Fruit fly (Drosophila melanogaster) whole organism, embryonic: Measurements from ENCODE around the gene TTLL15.

Experiments
- BtbVII ChIP-seq: fragments of 200-800 bp; sonication (Bioruptor generic); optimal IDR thresholded peaks from 3 replicates; lab custom pipeline; 2017; ENCODE audit warnings: missing biosample characterization, mild to moderate bottlenecking, missing genetic modification characterization
- CG10543 ChIP-seq: fragments of 200-800 bp; sonication (Bioruptor generic); optimal IDR thresholded peaks from 3 replicates; lab custom pipeline; 2017; ENCODE audit warnings: missing biosample characterization, mild to moderate bottlenecking, missing genetic modification characterization, moderate library complexity
- CG11085 ChIP-seq: fragments of 200-800 bp; sonication (Bioruptor generic); IDR thresholded peaks from 2 replicates; pipeline ENCODE4 v1.3.6; 2022; ENCODE audit warnings: missing biosample characterization, missing genetic modification characterization
- CG11696 ChIP-seq: fragments of 200-800 bp; sonication (Bioruptor generic); IDR thresholded peaks from 2 replicates; pipeline ENCODE4 v1.3.6; 2022; ENCODE audit warnings: missing biosample characterization, missing genetic modification characterization
- CG13624 ChIP-seq: fragments of 200-800 bp; sonication (Bioruptor generic); optimal IDR thresholded peaks from 2 replicates; lab custom pipeline; 2016; ENCODE audit warnings: missing biosample characterization, missing genetic modification characterization
- CG15011 ChIP-seq: fragments of 200-800 bp; sonication (Bioruptor generic); optimal IDR thresholded peaks from 3 replicates; lab custom pipeline; 2018; ENCODE audit warnings: missing biosample characterization, mild to moderate bottlenecking, missing genetic modification characterization
- CG18262 ChIP-seq: fragments of 200-800 bp; optimal IDR thresholded peaks from 3 replicates; lab custom pipeline; 2019; ENCODE audit warnings: missing biosample characterization, mild to moderate bottlenecking, missing genetic modification characterization, moderate library complexity
- CG2116 ChIP-seq: fragments of 200-800 bp; sonication (Bioruptor generic); optimal IDR thresholded peaks from 3 replicates; lab custom pipeline; 2018; ENCODE audit warnings: missing biosample characterization, mild to moderate bottlenecking, missing genetic modification characterization
- CG2129 ChIP-seq: fragments of 200-800 bp; sonication (Bioruptor generic); IDR thresholded peaks from 2 replicates; pipeline ENCODE4 v1.3.6; 2022; ENCODE audit warnings: missing biosample characterization, missing genetic modification characterization; ENCODE audit not compliant: partially characterized antibody
- CG30431 ChIP-seq: fragments of 200-800 bp; sonication (Bioruptor generic); optimal IDR thresholded peaks from 2 replicates; lab custom pipeline; 2017; ENCODE audit warnings: missing biosample characterization, missing genetic modification characterization
- CG34376 ChIP-seq: fragments of 200-800 bp; sonication (Bioruptor generic); optimal IDR thresholded peaks from 2 replicates; lab custom pipeline; 2018; ENCODE audit warnings: missing biosample characterization, mild to moderate bottlenecking, missing genetic modification characterization
- CG4404 ChIP-seq: fragments of 200-800 bp; sonication (Bioruptor generic); IDR thresholded peaks from 2 replicates; pipeline ENCODE4 v1.3.6; 2022; ENCODE audit warnings: missing biosample characterization, missing genetic modification characterization
- CG6654 ChIP-seq: fragments of 200-800 bp; sonication (Bioruptor generic); optimal IDR thresholded peaks from 2 replicates; lab custom pipeline; 2017; ENCODE audit warnings: missing biosample characterization, mild to moderate bottlenecking, missing genetic modification characterization
- CG6689 ChIP-seq: fragments of 200-800 bp; sonication (Bioruptor generic); IDR thresholded peaks from 2 replicates; pipeline ENCODE4 v1.3.6; 2022; ENCODE audit warnings: missing biosample characterization, missing genetic modification characterization
- CG7928 ChIP-seq: fragments of 200-800 bp; sonication (Bioruptor generic); optimal IDR thresholded peaks from 2 replicates; lab custom pipeline; 2017; ENCODE audit warnings: missing biosample characterization, mild to moderate bottlenecking, missing genetic modification characterization
- CG7963 ChIP-seq: fragments of 200-800 bp; sonication (Bioruptor generic); IDR thresholded peaks from 3 replicates; pipeline ENCODE4 v1.3.6; 2022; ENCODE audit warnings: missing biosample characterization, missing genetic modification characterization; ENCODE audit not compliant: partially characterized antibody
- CG8290 ChIP-seq, 3 experiments: fragments of 200-800 bp; sonication (Bioruptor generic); optimal IDR thresholded peaks; 2 replicates each; lab custom pipeline; 2016 to 2019; ENCODE audit warnings: missing biosample characterization in 3 of 3, missing genetic modification characterization in 3 of 3, mild to moderate bottlenecking in 2 of 3, moderate library complexity in 1 of 3
- CG9437 ChIP-seq: fragments of 200-800 bp; sonication (Bioruptor generic); optimal IDR thresholded peaks from 2 replicates; lab custom pipeline; 2018; ENCODE audit warnings: missing biosample characterization, mild to moderate bottlenecking, missing genetic modification characterization
- CG9932 ChIP-seq: fragments of 200-800 bp; sonication (Bioruptor generic); IDR thresholded peaks from 2 replicates; pipeline ENCODE4 v1.3.6; 2022; ENCODE audit warnings: missing biosample characterization, missing genetic modification characterization
- CHES-1-like ChIP-seq: fragments of 200-800 bp; sonication (Bioruptor generic); optimal IDR thresholded peaks from 2 replicates; lab custom pipeline; 2016; ENCODE audit warnings: missing biosample characterization, missing genetic modification characterization
- E2f1 ChIP-seq: fragments of 200-800 bp; sonication (Bioruptor generic); IDR thresholded peaks from 2 replicates; pipeline ENCODE4 v1.3.6; 2022; ENCODE audit warnings: missing biosample characterization, missing genetic modification characterization
- E2f2 ChIP-seq: fragments of 200-800 bp; sonication (Bioruptor generic); IDR thresholded peaks from 2 replicates; pipeline ENCODE4 v1.3.6; 2022; ENCODE audit warnings: missing biosample characterization, missing genetic modification characterization
- Ets65A ChIP-seq: fragments of 200-800 bp; sonication (Bioruptor generic); peaks from one replicate; lab custom pipeline; 2016; ENCODE audit warnings: missing biosample characterization, missing genetic modification characterization
- Fer2 ChIP-seq: fragments of 200-800 bp; sonication (Bioruptor generic); optimal IDR thresholded peaks from 2 replicates; lab custom pipeline; 2018; ENCODE audit warnings: missing biosample characterization, mild to moderate bottlenecking, missing genetic modification characterization, moderate library complexity
- H15 ChIP-seq: fragments of 200-800 bp; sonication (Bioruptor generic); IDR thresholded peaks from 3 replicates; pipeline ENCODE4 v1.3.6; 2022; ENCODE audit warnings: missing biosample characterization, missing genetic modification characterization
- Hand ChIP-seq: fragments of 200-800 bp; sonication (Bioruptor generic); optimal IDR thresholded peaks from 2 replicates; lab custom pipeline; 2017; ENCODE audit warnings: mild to moderate bottlenecking, missing biosample characterization, missing genetic modification reagents, missing genetic modification characterization
- HmgD ChIP-seq: fragments of 200-800 bp; sonication (Bioruptor generic); optimal IDR thresholded peaks from 3 replicates; lab custom pipeline; 2016; ENCODE audit warnings: missing biosample characterization, missing genetic modification characterization
- Med ChIP-seq: fragments of 200-800 bp; sonication (Bioruptor generic); peaks from one replicate; lab custom pipeline; 2016; ENCODE audit warnings: missing biosample characterization, missing genetic modification characterization, mild to moderate bottlenecking, inconsistent platforms, moderate library complexity
- Meics ChIP-seq: fragments of 200-800 bp; sonication (Bioruptor generic); optimal IDR thresholded peaks from 2 replicates; lab custom pipeline; 2017; ENCODE audit warnings: missing biosample characterization, mild to moderate bottlenecking, missing genetic modification characterization
- Sry-β ChIP-seq: fragments of 200-800 bp; sonication (Bioruptor generic); optimal IDR thresholded peaks from 2 replicates; lab custom pipeline; 2018; ENCODE audit warnings: missing biosample characterization, mild to moderate bottlenecking, missing genetic modification characterization, moderate library complexity
- Sry-δ ChIP-seq: fragments of 200-800 bp; sonication (Bioruptor generic); optimal IDR thresholded peaks from 2 replicates; lab custom pipeline; 2016; ENCODE audit warnings: missing biosample characterization, missing genetic modification characterization
- abd-A ChIP-seq: fragments of 200-800 bp; sonication (Bioruptor generic); optimal IDR thresholded peaks from 3 replicates; lab custom pipeline; 2019; ENCODE audit warnings: missing biosample characterization, mild to moderate bottlenecking, missing genetic modification characterization, moderate library complexity
- cad ChIP-seq: fragments of >200 bp; optimal IDR thresholded peaks from 2 replicates; lab custom pipeline; 2017; ENCODE audit warnings: missing biosample characterization, missing genetic modification characterization
- cas ChIP-seq: fragments of 200-800 bp; sonication (Bioruptor generic); IDR thresholded peaks from 2 replicates; pipeline ENCODE4 v1.3.6; 2022; ENCODE audit warnings: missing biosample characterization, missing genetic modification characterization
- cato ChIP-seq: fragments of 200-800 bp; sonication (Bioruptor generic); optimal IDR thresholded peaks from 2 replicates; lab custom pipeline; 2016; ENCODE audit warnings: missing biosample characterization, missing genetic modification characterization, borderline replicate concordance
- caup ChIP-seq: fragments of 200-800 bp; sonication (Bioruptor generic); optimal IDR thresholded peaks from 3 replicates; lab custom pipeline; 2017; ENCODE audit warnings: missing biosample characterization, mild to moderate bottlenecking, missing genetic modification characterization, moderate library complexity; ENCODE audit not compliant: severe bottlenecking
- chn ChIP-seq: fragments of 200-800 bp; sonication (Bioruptor generic); optimal IDR thresholded peaks from 2 replicates; lab custom pipeline; 2016; ENCODE audit warnings: missing biosample characterization, missing genetic modification characterization
- ci ChIP-seq: fragments of 200-800 bp; sonication (Bioruptor generic); IDR thresholded peaks from 3 replicates; pipeline ENCODE4 v1.3.6; 2022; ENCODE audit warnings: missing biosample characterization, missing genetic modification characterization
- dysf ChIP-seq: fragments of 200-800 bp; sonication (Bioruptor generic); IDR thresholded peaks from 3 replicates; pipeline ENCODE4 v1.3.6; 2022; ENCODE audit warnings: missing biosample characterization, missing genetic modification characterization
- eyg ChIP-seq: fragments of 200-800 bp; sonication (Bioruptor generic); optimal IDR thresholded peaks from 3 replicates; lab custom pipeline; 2016; ENCODE audit warnings: missing biosample characterization, missing genetic modification characterization
- gro ChIP-seq: fragments of 200-800 bp; sonication (Bioruptor generic); optimal IDR thresholded peaks from 2 replicates; lab custom pipeline; 2016; ENCODE audit warnings: missing biosample characterization, missing genetic modification characterization
- jigr1 ChIP-seq: fragments of 200-800 bp; sonication (Bioruptor generic); IDR thresholded peaks from 3 replicates; pipeline ENCODE4 v1.3.6; 2022; ENCODE audit warnings: missing biosample characterization, missing genetic modification characterization
- lilli ChIP-seq: fragments of 200-800 bp; sonication (Bioruptor generic); optimal IDR thresholded peaks from 3 replicates; lab custom pipeline; 2016; ENCODE audit warnings: missing biosample characterization, missing genetic modification characterization
- lola ChIP-seq, 3 experiments: fragments of >200 bp in 2 of 3; fragments of 200-800 bp in 1 of 3; sonication (Bioruptor generic) in 1 of 3; optimal IDR thresholded peaks; 2 replicates each; lab custom pipeline; 2017 to 2019; ENCODE audit warnings: missing biosample characterization in 3 of 3, missing genetic modification characterization in 3 of 3, mild to moderate bottlenecking in 1 of 3, moderate library complexity in 1 of 3
- pita ChIP-seq: fragments of 200-800 bp; sonication (Bioruptor generic); optimal IDR thresholded peaks from 2 replicates; lab custom pipeline; 2017; ENCODE audit warnings: missing biosample characterization, mild to moderate bottlenecking, missing genetic modification characterization
- row ChIP-seq: fragments of 200-800 bp; sonication (Bioruptor generic); IDR thresholded peaks from 3 replicates; pipeline ENCODE4 v1.3.6; 2022; ENCODE audit warnings: missing biosample characterization, missing genetic modification characterization
- scrt ChIP-seq: fragments of 200-800 bp; sonication (Bioruptor generic); optimal IDR thresholded peaks from 2 replicates; lab custom pipeline; 2018; ENCODE audit warnings: missing biosample characterization, mild to moderate bottlenecking, missing genetic modification characterization, moderate library complexity
- sens ChIP-seq: fragments of 200-800 bp; sonication (Bioruptor generic); peaks from one replicate; lab custom pipeline; 2016; ENCODE audit warnings: missing biosample characterization, missing genetic modification characterization
- tio ChIP-seq: fragments of 200-800 bp; sonication (Bioruptor generic); optimal IDR thresholded peaks from 2 replicates; lab custom pipeline; 2017; ENCODE audit warnings: missing biosample characterization, missing genetic modification characterization, inconsistent platforms
- zf30C ChIP-seq: fragments of 200-800 bp; sonication (Bioruptor generic); optimal IDR thresholded peaks from 3 replicates; lab custom pipeline; 2018; ENCODE audit warnings: missing biosample characterization, mild to moderate bottlenecking, missing genetic modification characterization

The TTLL15 gene

DNA sequence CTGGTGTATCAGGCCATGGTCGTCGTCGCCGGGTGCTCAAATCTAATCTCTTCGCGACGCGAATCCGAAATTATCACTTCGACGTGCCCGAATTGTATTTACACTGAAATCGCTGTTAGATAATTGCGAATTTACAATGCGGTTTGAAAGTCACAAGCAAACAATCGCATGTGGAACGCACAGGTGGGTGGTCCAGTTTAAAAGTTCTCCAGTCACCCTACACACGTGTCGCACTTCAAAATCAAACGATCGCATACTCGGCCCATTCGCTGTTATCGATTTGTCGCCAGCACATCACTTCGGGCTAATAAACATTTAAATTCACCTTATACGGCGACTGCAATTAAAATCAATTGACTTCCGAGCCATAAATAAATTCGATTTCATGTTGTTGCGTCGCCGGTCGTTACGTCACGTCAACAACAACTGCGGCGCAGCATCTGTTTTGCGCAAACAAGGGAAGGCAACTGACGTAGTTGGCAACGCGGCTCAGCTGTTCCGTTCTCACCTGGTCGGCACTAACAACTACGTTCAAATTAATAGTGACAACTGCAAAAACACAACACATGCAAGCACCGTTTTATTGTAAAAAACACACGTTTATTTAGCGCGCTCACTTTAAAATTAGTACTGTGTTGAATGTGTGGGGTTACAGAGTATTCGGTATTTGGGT lies 47.8 kb downstream of the TTLL15 start, which contains the start of gene CG6574 (continued):
- TF ChIP-seq CG18262 (peak; percentile 25), sens (GFP tag; lab: Kevin White, UChicago) (peak; percentile 86), Hand (GFP tag; lab: Kevin White, UChicago) (no peak), Med (GFP tag; lab: Kevin White, UChicago) (peak; percentile 78), BtbVII (no peak), CG9437 (GFP tag; lab: Kevin White, UChicago) (peak; percentile 98), E2f1 (0 out of 2 replicates have a peak, but pooled peaks have one; percentile 5), CG9932 (GFP tag; lab: Robert Waterston, UW) (no peak), CG10543 (GFP tag; lab: Kevin White, UChicago) (no peak), Fer2 (no peak), CG2116 (GFP tag; lab: Kevin White, UChicago) (no peak), Meics (GFP tag; lab: Kevin White, UChicago) (peak; percentile 23), Sry-β (GFP tag; lab: Kevin White, UChicago) (no peak), CG34376 (GFP tag; lab: Kevin White, UChicago) (peak; percentile 46), gro (GFP tag; lab: Kevin White, UChicago) (peak; percentile 6), cad (GFP tag; lab: Kevin White, UChicago) (no peak), cas (no peak), zf30C (GFP tag; lab: Kevin White, UChicago) (no peak), H15 (no peak), CG4404 (GFP tag; lab: Robert Waterston, UW) (no peak), CG7963 (GFP tag; lab: Robert Waterston, UW) (no peak), abd-A (tag; lab: Kevin White, UChicago) (no peak), CG30431 (GFP tag; lab: Kevin White, UChicago) (no peak), pita (GFP tag; lab: Kevin White, UChicago) (no peak), caup (GFP tag; lab: Kevin White, UChicago) (no peak), dysf (no peak), row (GFP tag; lab: Robert Waterston, UW) (no peak), CG2129 (GFP tag; lab: Robert Waterston, UW) (no peak), CHES-1-like (GFP tag; lab: Kevin White, UChicago) (no peak), chn (GFP tag; lab: Kevin White, UChicago) (no peak), HmgD (GFP tag; lab: Kevin White, UChicago) (no peak), CG8290 (GFP tag; optimal IDR thresholded peaks at IDR 0.05; lab: Kevin White, UChicago) (no peak), CG8290 (tag; optimal IDR thresholded peaks at IDR 0.05; lab: Kevin White, UChicago) (peak in 1 of 2 experiments; percentile 14), scrt (GFP tag; lab: Kevin White, UChicago) (no peak), CG7928 (GFP tag; lab: Kevin White, UChicago) (no peak), lola (GFP tag; optimal IDR thresholded peaks at IDR 0.05; lab: Kevin White, UChicago) (no peak), tio (no peak), CG11085 (GFP tag; lab: Robert Waterston, UW) (no peak), CG15011 (GFP tag; lab: Kevin White, UChicago) (no peak), ci (peak; percentile 40; the same call in 1 of the 3 replicates), cato (GFP tag; lab: Kevin White, UChicago) (no peak), jigr1 (GFP tag; lab: Robert Waterston, UW) (no peak), lilli (GFP tag; lab: Kevin White, UChicago) (no peak), Sry-δ (GFP tag; lab: Kevin White, UChicago) (no peak), CG11696 (GFP tag; lab: Robert Waterston, UW) (peak; percentile 95), Ets65A (GFP tag; lab: Kevin White, UChicago) (no peak), eyg (GFP tag; lab: Kevin White, UChicago) (no peak), CG13624 (GFP tag; lab: Kevin White, UChicago) (peak; percentile 8), E2f2 (GFP tag; lab: Robert Waterston, UW) (peak; percentile 15; the same call in 1 of the 2 replicates), CG6654 (peak; percentile 70), CG6689 (GFP tag; lab: Robert Waterston, UW) (no peak)
